Worm (Caenorhabditis elegans) whole organism, L2 larva: ENCODE measurements around the gene C23G10.10.

ENCODE experiments used
- ama-1 ChIP-seq: fragments of 150-350 bp; optimal IDR thresholded peaks from 2 replicates; lab custom pipeline; 2018; ENCODE audit warnings: inconsistent platforms
- blmp-1 ChIP-seq: sonication (generic microtip); optimal IDR thresholded peaks from 2 replicates; lab custom pipeline; 2017; ENCODE audit warnings: missing genetic modification characterization, mild to moderate bottlenecking, missing compliant biosample characterization, antibody characterized with exemption, moderate library complexity; ENCODE audit not compliant: insufficient read depth
- fos-1 ChIP-seq: fragments of 150-350 bp; optimal IDR thresholded peaks from 2 replicates; lab custom pipeline; 2014; ENCODE audit warnings: missing biosample characterization, missing genetic modification characterization
- gmeb-1 ChIP-seq: fragments of 150-350 bp; optimal IDR thresholded peaks from 2 replicates; lab custom pipeline; 2014; ENCODE audit warnings: missing biosample characterization, missing genetic modification characterization
- lin-13 ChIP-seq: fragments of 150-350 bp; optimal IDR thresholded peaks from 2 replicates; lab custom pipeline; 2014; ENCODE audit warnings: missing biosample characterization, missing genetic modification reagents, missing genetic modification characterization
- mdl-1 ChIP-seq, 2 experiments: fragments of 150-350 bp in 1 of 2; sonication (generic microtip) in 1 of 2; optimal IDR thresholded peaks; 2 replicates each; lab custom pipeline; 2017; ENCODE audit warnings: missing biosample characterization in 2 of 2, missing genetic modification characterization in 2 of 2
- nhr-12 ChIP-seq: fragments of 150-350 bp; optimal IDR thresholded peaks from 2 replicates; lab custom pipeline; 2014; ENCODE audit warnings: missing biosample characterization, missing genetic modification characterization
- nhr-237 ChIP-seq: fragments of 150-350 bp; optimal IDR thresholded peaks from 2 replicates; lab custom pipeline; 2014; ENCODE audit warnings: missing biosample characterization, missing genetic modification characterization
- nhr-25 ChIP-seq: fragments of 150-350 bp; sonication (generic microtip); optimal IDR thresholded peaks from 3 replicates; lab custom pipeline; 2014; ENCODE audit warnings: missing biosample characterization, missing genetic modification characterization
- sma-3 ChIP-seq: sonication (generic microtip); optimal IDR thresholded peaks from 2 replicates; lab custom pipeline; 2016; ENCODE audit warnings: missing genetic modification reagents, missing genetic modification characterization, missing compliant biosample characterization
- unc-39 ChIP-seq: fragments of 150-350 bp; optimal IDR thresholded peaks from 2 replicates; lab custom pipeline; 2014; ENCODE audit warnings: missing biosample characterization, missing genetic modification characterization
- unc-55 ChIP-seq: fragments of 150-350 bp; sonication (generic microtip); optimal IDR thresholded peaks from 3 replicates; lab custom pipeline; 2014; ENCODE audit warnings: missing biosample characterization, missing genetic modification reagents, missing genetic modification characterization
- ztf-11 ChIP-seq: sonication (generic microtip); optimal IDR thresholded peaks from 2 replicates; lab custom pipeline; 2017; ENCODE audit warnings: missing biosample characterization, missing genetic modification characterization
- ztf-4 ChIP-seq: fragments of 150-350 bp; optimal IDR thresholded peaks from 2 replicates; lab custom pipeline; 2014; ENCODE audit warnings: missing biosample characterization, missing genetic modification characterization

- TF ChIP-seq nhr-25 (no peak), ama-1 (no peak), nhr-12 (tag; lab: Kevin White, UChicago) (no peak), gmeb-1 (tag; lab: Kevin White, UChicago) (no peak), lin-13 (no peak), unc-55 (GFP tag; lab: Kevin White, UChicago) (no peak), mdl-1 (tag; optimal IDR thresholded peaks at IDR 0.05; lab: Kevin White, UChicago) (no peak), fos-1 (tag; lab: Kevin White, UChicago) (peak; percentile 45), ztf-4 (tag; lab: Kevin White, UChicago) (no peak), unc-39 (no peak), nhr-237 (tag; lab: Kevin White, UChicago) (no peak), blmp-1 (tag; lab: Kevin White, UChicago) (no peak), ztf-11 (tag; lab: Kevin White, UChicago) (no peak), sma-3 (GFP tag; lab: Kevin White, UChicago) (no peak)
Observed at ce11 chrIII:6177631-6178030, 36.2 kb downstream of the C23G10.10 start.
